Fruit fly (Drosophila melanogaster) whole organism, embryonic: ENCODE results near the gene CG14854.

ENCODE experiments used
- ATbp ChIP-seq: fragments of 200-800 bp; sonication (Bioruptor generic); optimal IDR thresholded peaks from 2 replicates; lab custom pipeline; 2017; ENCODE audit warnings: missing biosample characterization, mild to moderate bottlenecking, missing genetic modification characterization, missing genetic modification reagents
- Awh ChIP-seq: fragments of 200-800 bp; sonication (Bioruptor generic); IDR thresholded peaks from 2 replicates; pipeline ENCODE4, ENCODE4 v1.3.6; 2022; ENCODE audit warnings: missing biosample characterization, missing genetic modification characterization
- B-H1 ChIP-seq: fragments of 200-800 bp; sonication (Bioruptor generic); IDR thresholded peaks from 3 replicates; pipeline ENCODE4 v1.3.6; 2022; ENCODE audit warnings: missing biosample characterization, missing genetic modification characterization
- Blimp-1 ChIP-seq: fragments of 200-800 bp; sonication (Bioruptor generic); optimal IDR thresholded peaks from 3 replicates; lab custom pipeline; 2018; ENCODE audit warnings: missing biosample characterization, missing genetic modification characterization, mild to moderate bottlenecking, moderate library complexity, missing genetic modification reagents
- Bteb2 ChIP-seq: fragments of 200-800 bp; sonication (Bioruptor generic); optimal IDR thresholded peaks from 2 replicates; lab custom pipeline; 2016; ENCODE audit warnings: missing biosample characterization, missing genetic modification characterization
- CG11247 ChIP-seq: fragments of 200-800 bp; sonication (Bioruptor generic); IDR thresholded peaks from 2 replicates; pipeline ENCODE4 v1.3.6; 2022; ENCODE audit warnings: missing biosample characterization, missing genetic modification characterization
- CG11696 ChIP-seq: fragments of 200-800 bp; sonication (Bioruptor generic); IDR thresholded peaks from 2 replicates; pipeline ENCODE4 v1.3.6; 2022; ENCODE audit warnings: missing biosample characterization, missing genetic modification characterization
- CG15011 ChIP-seq: fragments of 200-800 bp; sonication (Bioruptor generic); optimal IDR thresholded peaks from 3 replicates; lab custom pipeline; 2018; ENCODE audit warnings: missing biosample characterization, mild to moderate bottlenecking, missing genetic modification characterization
- CG1602 ChIP-seq: fragments of 200-800 bp; sonication (Bioruptor generic); optimal IDR thresholded peaks from 3 replicates; lab custom pipeline; 2016; ENCODE audit warnings: missing biosample characterization, missing genetic modification characterization
- CG17359 ChIP-seq: fragments of 200-800 bp; sonication (Bioruptor generic); optimal IDR thresholded peaks from 3 replicates; lab custom pipeline; 2018; ENCODE audit warnings: missing biosample characterization, mild to moderate bottlenecking, missing genetic modification characterization, moderate library complexity
- CG17385 ChIP-seq: fragments of 200-800 bp; sonication (Bioruptor generic); optimal IDR thresholded peaks from 3 replicates; lab custom pipeline; 2018; ENCODE audit warnings: missing biosample characterization, mild to moderate bottlenecking, missing genetic modification characterization
- CG18262 ChIP-seq: fragments of 200-800 bp; optimal IDR thresholded peaks from 3 replicates; lab custom pipeline; 2019; ENCODE audit warnings: missing biosample characterization, mild to moderate bottlenecking, missing genetic modification characterization, moderate library complexity
- CG2120 ChIP-seq: fragments of 200-800 bp; sonication (Bioruptor generic); optimal IDR thresholded peaks from 3 replicates; lab custom pipeline; 2016; ENCODE audit warnings: missing biosample characterization, missing genetic modification characterization
- CG2712 ChIP-seq: fragments of 200-800 bp; optimal IDR thresholded peaks from 3 replicates; lab custom pipeline; 2019; ENCODE audit warnings: missing biosample characterization, mild to moderate bottlenecking, missing genetic modification characterization, moderate library complexity
- CG30403 ChIP-seq: fragments of 200-800 bp; sonication (Bioruptor generic); optimal IDR thresholded peaks from 3 replicates; lab custom pipeline; 2016; ENCODE audit warnings: missing biosample characterization, missing genetic modification characterization
- CG31388 ChIP-seq: fragments of 200-800 bp; sonication (Bioruptor generic); optimal IDR thresholded peaks from 2 replicates; lab custom pipeline; 2016; ENCODE audit warnings: missing biosample characterization, missing genetic modification characterization
- CG32772 ChIP-seq: fragments of 200-800 bp; sonication (Bioruptor generic); IDR thresholded peaks from 2 replicates; pipeline ENCODE4 v1.3.6; 2022; ENCODE audit warnings: missing biosample characterization, missing genetic modification characterization
- CG3847 ChIP-seq: fragments of 200-800 bp; sonication (Bioruptor generic); IDR thresholded peaks from 2 replicates; pipeline ENCODE4 v1.3.6; 2022; ENCODE audit warnings: missing biosample characterization, missing genetic modification characterization
- CG4854 ChIP-seq: fragments of 200-800 bp; sonication (Bioruptor generic); optimal IDR thresholded peaks from 2 replicates; lab custom pipeline; 2016; ENCODE audit warnings: missing biosample characterization, missing genetic modification characterization, inconsistent platforms
- CG8765 ChIP-seq: fragments of 200-800 bp; sonication (Bioruptor generic); IDR thresholded peaks from 2 replicates; pipeline ENCODE4 v1.3.6; 2022; ENCODE audit warnings: missing biosample characterization, missing genetic modification characterization
- Dll ChIP-seq: fragments of 200-800 bp; sonication (Bioruptor generic); IDR thresholded peaks from 4 replicates; pipeline ENCODE4 v1.3.6; 2022; ENCODE audit warnings: missing biosample characterization, missing genetic modification characterization; ENCODE audit not compliant: partially characterized antibody
- Eip74EF ChIP-seq, 2 experiments: fragments of 200-800 bp in 1 of 2; fragments of >200 bp in 1 of 2; sonication (Bioruptor generic) in 1 of 2; optimal IDR thresholded peaks; 2 replicates each; lab custom pipeline; 2017 to 2019; ENCODE audit warnings: missing biosample characterization in 2 of 2, missing genetic modification characterization in 2 of 2, mild to moderate bottlenecking in 1 of 2, moderate library complexity in 1 of 2
- Elba2 ChIP-seq: fragments of 200-800 bp; sonication (Bioruptor generic); optimal IDR thresholded peaks from 3 replicates; lab custom pipeline; 2016; ENCODE audit warnings: missing biosample characterization, missing genetic modification characterization
- HLHmδ ChIP-seq: fragments of 200-800 bp; sonication (Bioruptor generic); optimal IDR thresholded peaks from 2 replicates; lab custom pipeline; 2018; ENCODE audit warnings: missing biosample characterization, mild to moderate bottlenecking, missing genetic modification characterization, moderate library complexity
- Hsf ChIP-seq: fragments of 200-800 bp; sonication (Bioruptor generic); optimal IDR thresholded peaks from 3 replicates; lab custom pipeline; 2016; ENCODE audit warnings: missing biosample characterization, missing genetic modification characterization
- ab ChIP-seq: fragments of 200-800 bp; sonication (Bioruptor generic); optimal IDR thresholded peaks from 2 replicates; lab custom pipeline; 2016; ENCODE audit warnings: missing biosample characterization, missing genetic modification characterization
- al ChIP-seq: fragments of 200-800 bp; sonication (Bioruptor generic); IDR thresholded peaks from 2 replicates; pipeline ENCODE4 v1.3.6; 2022; ENCODE audit warnings: missing biosample characterization, missing genetic modification characterization
- amos ChIP-seq: fragments of 200-800 bp; sonication (Bioruptor generic); IDR thresholded peaks from 2 replicates; pipeline ENCODE4 v1.3.6; 2022; ENCODE audit warnings: missing biosample characterization, missing genetic modification characterization; ENCODE audit not compliant: partially characterized antibody
- bowl ChIP-seq: fragments of 200-800 bp; sonication (Bioruptor generic); IDR thresholded peaks from 2 replicates; pipeline ENCODE4 v1.3.6; 2022; ENCODE audit warnings: missing biosample characterization, missing genetic modification characterization
- ci ChIP-seq: fragments of 200-800 bp; sonication (Bioruptor generic); IDR thresholded peaks from 3 replicates; pipeline ENCODE4 v1.3.6; 2022; ENCODE audit warnings: missing biosample characterization, missing genetic modification characterization
- cwo ChIP-seq: fragments of 200-800 bp; sonication (Bioruptor generic); optimal IDR thresholded peaks from 3 replicates; lab custom pipeline; 2017; ENCODE audit warnings: missing biosample characterization, missing genetic modification characterization, mild to moderate bottlenecking, moderate library complexity, missing genetic modification reagents
- dmrt99B ChIP-seq: fragments of 200-800 bp; sonication (Bioruptor generic); optimal IDR thresholded peaks from 2 replicates; lab custom pipeline; 2018; ENCODE audit warnings: missing biosample characterization, mild to moderate bottlenecking, missing genetic modification characterization, moderate library complexity
- dysf ChIP-seq: fragments of 200-800 bp; sonication (Bioruptor generic); IDR thresholded peaks from 3 replicates; pipeline ENCODE4 v1.3.6; 2022; ENCODE audit warnings: missing biosample characterization, missing genetic modification characterization
- emc ChIP-seq: fragments of 200-800 bp; sonication (Bioruptor generic); optimal IDR thresholded peaks from 2 replicates; lab custom pipeline; 2016; ENCODE audit warnings: missing biosample characterization, missing genetic modification characterization
- fru ChIP-seq: fragments of >200 bp; optimal IDR thresholded peaks from 2 replicates; lab custom pipeline; 2017
- gem ChIP-seq: fragments of 200-800 bp; sonication (Bioruptor generic); optimal IDR thresholded peaks from 2 replicates; lab custom pipeline; 2019; ENCODE audit warnings: missing biosample characterization, mild to moderate bottlenecking, missing genetic modification characterization, moderate library complexity
- kni ChIP-seq: fragments of 200-800 bp; sonication (Bioruptor generic); optimal IDR thresholded peaks from 3 replicates; lab custom pipeline; 2017; ENCODE audit warnings: mild to moderate bottlenecking, missing biosample characterization, missing genetic modification reagents, missing genetic modification characterization
- lola ChIP-seq, 3 experiments: fragments of >200 bp in 2 of 3; fragments of 200-800 bp in 1 of 3; sonication (Bioruptor generic) in 1 of 3; optimal IDR thresholded peaks; 2 replicates each; lab custom pipeline; 2017 to 2019; ENCODE audit warnings: missing biosample characterization in 3 of 3, missing genetic modification characterization in 3 of 3, mild to moderate bottlenecking in 1 of 3, moderate library complexity in 1 of 3
- nom ChIP-seq: fragments of 200-800 bp; sonication (Bioruptor generic); optimal IDR thresholded peaks from 2 replicates; lab custom pipeline; 2017; ENCODE audit warnings: missing biosample characterization, missing genetic modification characterization, mild to moderate bottlenecking, moderate library complexity, missing genetic modification reagents
- odd ChIP-seq: fragments of 200-800 bp; sonication (Bioruptor generic); optimal IDR thresholded peaks from 2 replicates; lab custom pipeline; 2017; ENCODE audit warnings: missing biosample characterization, mild to moderate bottlenecking, missing genetic modification characterization
- phol ChIP-seq: fragments of 200-800 bp; sonication (Bioruptor generic); optimal IDR thresholded peaks from 3 replicates; lab custom pipeline; 2018; ENCODE audit warnings: missing biosample characterization, mild to moderate bottlenecking, missing genetic modification characterization, moderate library complexity
- pum ChIP-seq: fragments of 200-800 bp; sonication (Bioruptor generic); optimal IDR thresholded peaks from 2 replicates; lab custom pipeline; 2016; ENCODE audit warnings: missing biosample characterization, missing genetic modification characterization
- ro ChIP-seq: fragments of 200-800 bp; sonication (Bioruptor generic); IDR thresholded peaks from 2 replicates; pipeline ENCODE4 v1.3.6; 2022; ENCODE audit warnings: missing biosample characterization, missing genetic modification characterization
- row ChIP-seq: fragments of 200-800 bp; sonication (Bioruptor generic); IDR thresholded peaks from 3 replicates; pipeline ENCODE4 v1.3.6; 2022; ENCODE audit warnings: missing biosample characterization, missing genetic modification characterization
- run ChIP-seq: fragments of 200-800 bp; sonication (Bioruptor generic); optimal IDR thresholded peaks from 3 replicates; lab custom pipeline; 2018; ENCODE audit warnings: missing biosample characterization, mild to moderate bottlenecking, missing genetic modification characterization
- schlank ChIP-seq: fragments of 200-800 bp; sonication (Bioruptor generic); optimal IDR thresholded peaks from 2 replicates; lab custom pipeline; 2018; ENCODE audit warnings: missing biosample characterization, mild to moderate bottlenecking, missing genetic modification characterization
- sens ChIP-seq: fragments of 200-800 bp; sonication (Bioruptor generic); peaks from one replicate; lab custom pipeline; 2016; ENCODE audit warnings: missing biosample characterization, missing genetic modification characterization
- slp2 ChIP-seq: fragments of 200-800 bp; sonication (Bioruptor generic); optimal IDR thresholded peaks from 2 replicates; lab custom pipeline; 2016; ENCODE audit warnings: missing biosample characterization, missing genetic modification characterization
- toy ChIP-seq: fragments of 200-800 bp; sonication (Bioruptor generic); IDR thresholded peaks from 2 replicates; pipeline ENCODE4 v1.3.6; 2022; ENCODE audit warnings: missing biosample characterization, missing genetic modification characterization
- vvl ChIP-seq: fragments of 200-800 bp; sonication (Bioruptor generic); IDR thresholded peaks from 2 replicates; pipeline ENCODE4 v1.3.6; 2022; ENCODE audit warnings: missing biosample characterization, missing genetic modification characterization

CG14854 gene

dm6 chr3R:14577803-14578493 is 18.1 kb upstream of the CG14854 start (continued):
- peak; percentile 41 for TF ChIP-seq CG2712
- TF ChIP-seq CG11696 (GFP tag; lab: Robert Waterston, UW) = no peak
- peak in 1 of 2 experiments; percentile 18 for TF ChIP-seq Eip74EF (GFP tag; optimal IDR thresholded peaks at IDR 0.05; lab: Kevin White, UChicago)
- TF ChIP-seq ab (GFP tag; lab: Kevin White, UChicago) = no peak
- no peak for TF ChIP-seq Elba2
- TF ChIP-seq amos (GFP tag; lab: Robert Waterston, UW) = no peak
- TF ChIP-seq CG15011 (GFP tag; lab: Kevin White, UChicago) = no peak
- no peak; the same call in 1 of the 2 replicates for TF ChIP-seq al (GFP tag; lab: Robert Waterston, UW)
- TF ChIP-seq emc = no peak
- no peak for TF ChIP-seq nom
- TF ChIP-seq Blimp-1 (GFP tag; lab: Kevin White, UChicago) = peak; percentile 30
- TF ChIP-seq CG2120 = peak; percentile 5
- TF ChIP-seq CG32772 (GFP tag; lab: Robert Waterston, UW) = 0 out of 2 replicates have a peak, but pooled peaks have one; percentile 27
- TF ChIP-seq kni = no peak
- TF ChIP-seq bowl = no peak
- no peak for TF ChIP-seq schlank
- no peak for TF ChIP-seq CG31388 (GFP tag; lab: Kevin White, UChicago)
- no peak for TF ChIP-seq CG8765
- peak; percentile 61 for TF ChIP-seq sens (GFP tag; lab: Kevin White, UChicago)
- no peak for TF ChIP-seq lola (GFP tag; optimal IDR thresholded peaks at IDR 0.05; lab: Kevin White, UChicago)
- peak; percentile 63 for TF ChIP-seq gem (tag; lab: Kevin White, UChicago)
- no peak for TF ChIP-seq ro
- TF ChIP-seq CG30403 (GFP tag; lab: Kevin White, UChicago) = peak; percentile 3
- TF ChIP-seq slp2 (GFP tag; lab: Kevin White, UChicago) = no peak
- TF ChIP-seq CG1602 (GFP tag; lab: Kevin White, UChicago) = no peak
- peak; percentile 23 for TF ChIP-seq CG17385 (GFP tag; lab: Kevin White, UChicago)
- no peak for TF ChIP-seq Bteb2 (GFP tag; lab: Kevin White, UChicago)
- no peak for TF ChIP-seq fru (lab: Kevin White, UChicago)
- peak; percentile 51 for TF ChIP-seq dmrt99B (tag; lab: Kevin White, UChicago)
- peak; percentile 28; the same call in 2 of the 3 replicates for TF ChIP-seq row
- peak; percentile 44 for TF ChIP-seq CG18262 (tag; lab: Kevin White, UChicago)
- no peak for TF ChIP-seq Hsf
- no peak for TF ChIP-seq vvl (GFP tag; lab: Robert Waterston, UW)
- TF ChIP-seq HLHmδ (GFP tag; lab: Kevin White, UChicago) = no peak
- TF ChIP-seq dysf (GFP tag; lab: Robert Waterston, UW) = 0 out of 3 replicates have a peak, but pooled peaks have one; percentile 31
- peak; percentile 18 for TF ChIP-seq odd (GFP tag; lab: Kevin White, UChicago)
- no peak for TF ChIP-seq run (tag; lab: Kevin White, UChicago)
- no peak for TF ChIP-seq Awh (GFP tag; lab: Robert Waterston, UW)
- peak; percentile 51 for TF ChIP-seq phol (tag; lab: Kevin White, UChicago)
- TF ChIP-seq CG3847 (GFP tag; lab: Robert Waterston, UW) = 0 out of 2 replicates have a peak, but pooled peaks have one; percentile 6
- TF ChIP-seq CG4854 = no peak
- TF ChIP-seq B-H1 (GFP tag; lab: Robert Waterston, UW) = no peak
- no peak for TF ChIP-seq CG11247 (GFP tag; lab: Robert Waterston, UW)
- TF ChIP-seq toy (GFP tag; lab: Robert Waterston, UW) = no peak
- TF ChIP-seq cwo (GFP tag; lab: Kevin White, UChicago) = no peak
- peak; percentile 41 for TF ChIP-seq CG17359 (tag; lab: Kevin White, UChicago)
- TF ChIP-seq ATbp (GFP tag; lab: Kevin White, UChicago) = peak; percentile 22
- TF ChIP-seq Dll (GFP tag; lab: Robert Waterston, UW) = no peak
- no peak for TF ChIP-seq pum (GFP tag; lab: Kevin White, UChicago)
- TF ChIP-seq ci (GFP tag; lab: Robert Waterston, UW) = 0 out of 3 replicates have a peak, but pooled peaks have one; percentile 26
